Worm (Caenorhabditis elegans) whole organism, L2 larva: ENCODE results near the gene suex-2.

Source experiments
- F13H6.1 ChIP-seq: sonication (generic microtip); optimal IDR thresholded peaks from 2 replicates; lab custom pipeline; 2016; ENCODE audit warnings: missing genetic modification characterization, missing compliant biosample characterization
- R02D3.7 ChIP-seq: fragments of 150-350 bp; optimal IDR thresholded peaks from 2 replicates; lab custom pipeline; 2014; ENCODE audit warnings: missing biosample characterization, missing genetic modification characterization
- Y55F3AM.14 ChIP-seq: fragments of 200-800 bp; sonication (Bioruptor generic); optimal IDR thresholded peaks from 2 replicates; lab custom pipeline; 2018; ENCODE audit warnings: mild to moderate bottlenecking, missing genetic modification characterization, missing compliant biosample characterization
- alr-1 ChIP-seq: fragments of 150-350 bp; optimal IDR thresholded peaks from 2 replicates; lab custom pipeline; 2014; ENCODE audit warnings: missing biosample characterization, missing genetic modification characterization
- aly-2 ChIP-seq: fragments of 150-350 bp; optimal IDR thresholded peaks from 2 replicates; lab custom pipeline; 2014; ENCODE audit warnings: missing biosample characterization, missing genetic modification characterization
- ama-1 ChIP-seq: fragments of 150-350 bp; optimal IDR thresholded peaks from 2 replicates; lab custom pipeline; 2018; ENCODE audit warnings: inconsistent platforms
- blmp-1 ChIP-seq: sonication (generic microtip); optimal IDR thresholded peaks from 2 replicates; lab custom pipeline; 2017; ENCODE audit warnings: missing genetic modification characterization, mild to moderate bottlenecking, missing compliant biosample characterization, antibody characterized with exemption, moderate library complexity; ENCODE audit not compliant: insufficient read depth
- ceh-16 ChIP-seq: fragments of 150-350 bp; optimal IDR thresholded peaks from 2 replicates; lab custom pipeline; 2014; ENCODE audit warnings: missing biosample characterization, missing genetic modification characterization
- crh-2 ChIP-seq: sonication (generic microtip); optimal IDR thresholded peaks from 2 replicates; lab custom pipeline; 2017; ENCODE audit warnings: missing biosample characterization, missing genetic modification characterization
- egl-27 ChIP-seq: sonication (generic microtip); optimal IDR thresholded peaks from 3 replicates; lab custom pipeline; 2017; ENCODE audit warnings: missing biosample characterization, missing genetic modification reagents, missing genetic modification characterization
- elt-1 ChIP-seq: fragments of 150-350 bp; optimal IDR thresholded peaks from 2 replicates; lab custom pipeline; 2014; ENCODE audit warnings: missing biosample characterization, missing genetic modification characterization
- elt-3 ChIP-seq: sonication (generic microtip); optimal IDR thresholded peaks from 2 replicates; lab custom pipeline; 2017; ENCODE audit warnings: missing biosample characterization, missing genetic modification characterization
- fos-1 ChIP-seq: fragments of 150-350 bp; optimal IDR thresholded peaks from 2 replicates; lab custom pipeline; 2014; ENCODE audit warnings: missing biosample characterization, missing genetic modification characterization
- gmeb-1 ChIP-seq: fragments of 150-350 bp; optimal IDR thresholded peaks from 2 replicates; lab custom pipeline; 2014; ENCODE audit warnings: missing biosample characterization, missing genetic modification characterization
- lin-13 ChIP-seq: fragments of 150-350 bp; optimal IDR thresholded peaks from 2 replicates; lab custom pipeline; 2014; ENCODE audit warnings: missing biosample characterization, missing genetic modification reagents, missing genetic modification characterization
- lin-39 ChIP-seq: fragments of 150-350 bp; optimal IDR thresholded peaks from 2 replicates; lab custom pipeline; 2014; ENCODE audit warnings: missing biosample characterization, missing genetic modification reagents, missing genetic modification characterization
- lsy-2 ChIP-seq, 2 experiments: fragments of 150-350 bp in 1 of 2; sonication (generic microtip) in 1 of 2; optimal IDR thresholded peaks; 2 replicates each; lab custom pipeline; 2014 to 2017; ENCODE audit warnings: missing biosample characterization in 2 of 2, missing genetic modification characterization in 2 of 2
- mbf-1 ChIP-seq: sonication (generic microtip); optimal IDR thresholded peaks from 2 replicates; lab custom pipeline; 2017; ENCODE audit warnings: missing biosample characterization, missing genetic modification characterization
- mdl-1 ChIP-seq, 2 experiments: fragments of 150-350 bp in 1 of 2; sonication (generic microtip) in 1 of 2; optimal IDR thresholded peaks; 2 replicates each; lab custom pipeline; 2017; ENCODE audit warnings: missing biosample characterization in 2 of 2, missing genetic modification characterization in 2 of 2
- nhr-10 ChIP-seq: sonication (generic microtip); optimal IDR thresholded peaks from 2 replicates; lab custom pipeline; 2017; ENCODE audit warnings: missing biosample characterization, missing genetic modification characterization
- nhr-11 ChIP-seq: fragments of 150-350 bp; optimal IDR thresholded peaks from 2 replicates; lab custom pipeline; 2014; ENCODE audit warnings: missing biosample characterization, missing genetic modification characterization
- nhr-21 ChIP-seq: fragments of 150-350 bp; optimal IDR thresholded peaks from 2 replicates; lab custom pipeline; 2014; ENCODE audit warnings: missing biosample characterization, missing genetic modification characterization
- nhr-23 ChIP-seq: fragments of 150-350 bp; optimal IDR thresholded peaks from 2 replicates; lab custom pipeline; 2014; ENCODE audit warnings: missing biosample characterization, missing genetic modification reagents, missing genetic modification characterization
- nhr-237 ChIP-seq: fragments of 150-350 bp; optimal IDR thresholded peaks from 2 replicates; lab custom pipeline; 2014; ENCODE audit warnings: missing biosample characterization, missing genetic modification characterization
- nhr-6 ChIP-seq: fragments of 150-350 bp; optimal IDR thresholded peaks from 2 replicates; lab custom pipeline; 2014; ENCODE audit warnings: missing biosample characterization, missing genetic modification characterization
- nhr-77 ChIP-seq: fragments of 150-350 bp; optimal IDR thresholded peaks from 2 replicates; lab custom pipeline; 2014; ENCODE audit warnings: missing biosample characterization, missing genetic modification characterization
- peb-1 ChIP-seq: fragments of 150-350 bp; optimal IDR thresholded peaks from 2 replicates; lab custom pipeline; 2014; ENCODE audit warnings: missing biosample characterization, missing genetic modification characterization
- sma-9 ChIP-seq, 2 experiments: fragments of 150-350 bp in 1 of 2; sonication (generic microtip) in 1 of 2; optimal IDR thresholded peaks; 2 replicates each; lab custom pipeline; 2014 to 2016; ENCODE audit warnings: missing genetic modification characterization in 2 of 2, mild to moderate bottlenecking in 1 of 2, missing biosample characterization in 1 of 2, missing compliant biosample characterization in 1 of 2, missing genetic modification reagents in 1 of 2, moderate library complexity in 1 of 2
- snpc-4 ChIP-seq: fragments of 150-350 bp; optimal IDR thresholded peaks from 2 replicates; lab custom pipeline; 2014; ENCODE audit warnings: missing biosample characterization, missing genetic modification characterization
- unc-39 ChIP-seq: fragments of 150-350 bp; optimal IDR thresholded peaks from 2 replicates; lab custom pipeline; 2014; ENCODE audit warnings: missing biosample characterization, missing genetic modification characterization
- unc-55 ChIP-seq: fragments of 150-350 bp; sonication (generic microtip); optimal IDR thresholded peaks from 3 replicates; lab custom pipeline; 2014; ENCODE audit warnings: missing biosample characterization, missing genetic modification reagents, missing genetic modification characterization
- unc-62 ChIP-seq: fragments of 150-350 bp; optimal IDR thresholded peaks from 2 replicates; lab custom pipeline; 2014; ENCODE audit warnings: missing biosample characterization, missing genetic modification reagents, missing genetic modification characterization
- zag-1 ChIP-seq: fragments of 150-350 bp; optimal IDR thresholded peaks from 2 replicates; lab custom pipeline; 2014; ENCODE audit warnings: missing biosample characterization, missing genetic modification characterization

The suex-2 gene

DNA sequence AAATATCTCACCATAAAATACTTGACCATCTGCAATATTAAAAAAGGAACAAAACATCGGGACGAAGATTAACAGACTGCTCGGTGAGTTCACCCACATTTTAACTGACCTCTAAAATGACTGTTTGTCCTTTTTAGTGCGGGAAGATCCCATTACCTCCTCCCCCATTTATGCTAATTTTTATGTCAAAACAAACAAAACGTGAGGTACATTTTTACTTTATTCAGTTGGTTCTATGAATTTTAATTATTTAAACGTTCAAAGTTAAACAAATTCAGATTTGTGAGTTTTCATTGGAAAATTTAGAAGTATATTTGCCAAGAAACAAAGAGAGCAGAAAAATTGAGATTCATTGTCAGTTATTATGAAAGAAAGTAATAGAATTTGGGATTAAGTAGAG lies 34.5 kb downstream of the suex-2 start, which contains the start of gene C53D6.8:
TSS of gene C53D6.8 (minus strand) at position 101 of the 400 bp plus-strand sequence.
- TF ChIP-seq lsy-2 (tag; optimal IDR thresholded peaks at IDR 0.05; lab: Kevin White, UChicago) (no peak), unc-62 (GFP tag; lab: Kevin White, UChicago) (no peak), sma-9 (GFP tag; optimal IDR thresholded peaks at IDR 0.05; lab: Kevin White, UChicago) (no peak), sma-9 (tag; optimal IDR thresholded peaks at IDR 0.05; lab: Kevin White, UChicago) (no peak), mdl-1 (tag; optimal IDR thresholded peaks at IDR 0.05; lab: Kevin White, UChicago) (no peak), nhr-10 (no peak), Y55F3AM.14 (GFP tag; lab: Kevin White, UChicago) (no peak), aly-2 (tag; lab: Kevin White, UChicago) (no peak)
- TF ChIP-seq, all 48 proteins: peak for 0

DNA sequence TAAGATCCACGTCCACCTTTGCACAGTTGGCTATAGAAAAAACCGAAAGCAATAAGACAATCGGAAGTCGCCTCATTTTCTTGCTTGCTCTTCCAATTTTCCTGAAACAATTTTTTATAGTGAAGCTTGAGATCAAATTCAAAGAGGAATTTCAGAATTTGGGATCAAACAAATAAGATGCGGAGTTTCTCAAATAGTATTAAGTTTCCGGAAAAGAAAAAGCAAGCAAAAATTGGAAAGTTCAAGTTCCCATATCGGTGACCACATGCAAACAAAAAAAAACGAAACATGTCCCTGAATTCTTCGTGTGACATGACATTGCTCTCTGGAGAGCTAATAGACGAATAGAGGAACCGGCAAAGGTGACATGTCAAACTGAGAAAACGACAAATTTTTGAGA lies 37.2 kb downstream of the suex-2 start, which contains the start of gene unc-129:
TSS of gene unc-129 (minus strand) at position 101 of the 400 bp plus-strand sequence.
- no peak for TF ChIP-seq nhr-237 (tag; lab: Kevin White, UChicago)
- no peak for TF ChIP-seq nhr-21 (tag; lab: Kevin White, UChicago)
- TF ChIP-seq aly-2 (tag; lab: Kevin White, UChicago), result no peak
- TF ChIP-seq gmeb-1 (tag; lab: Kevin White, UChicago), result no peak
- no peak for TF ChIP-seq nhr-6 (tag; lab: Kevin White, UChicago)
- TF ChIP-seq blmp-1, result no peak
- TF ChIP-seq F13H6.1 (tag; lab: Kevin White, UChicago), result no peak
- no peak for TF ChIP-seq alr-1 (tag; lab: Kevin White, UChicago)
- no peak for TF ChIP-seq peb-1 (tag; lab: Kevin White, UChicago)
- no peak for TF ChIP-seq ceh-16 (tag; lab: Kevin White, UChicago)
- no peak for TF ChIP-seq lin-39 (tag; lab: Kevin White, UChicago)
- TF ChIP-seq nhr-11 (tag; lab: Kevin White, UChicago), result no peak
- TF ChIP-seq elt-3 (tag; lab: Kevin White, UChicago), result no peak
- TF ChIP-seq lin-13 (GFP tag; lab: Kevin White, UChicago), result no peak
- TF ChIP-seq unc-55 (GFP tag; lab: Kevin White, UChicago), result no peak
- TF ChIP-seq Y55F3AM.14 (GFP tag; lab: Kevin White, UChicago), result no peak
- TF ChIP-seq zag-1 (tag; lab: Kevin White, UChicago), result no peak
- no peak for TF ChIP-seq nhr-77 (tag; lab: Kevin White, UChicago)
- TF ChIP-seq, all 48 proteins: peak for 0

DNA sequence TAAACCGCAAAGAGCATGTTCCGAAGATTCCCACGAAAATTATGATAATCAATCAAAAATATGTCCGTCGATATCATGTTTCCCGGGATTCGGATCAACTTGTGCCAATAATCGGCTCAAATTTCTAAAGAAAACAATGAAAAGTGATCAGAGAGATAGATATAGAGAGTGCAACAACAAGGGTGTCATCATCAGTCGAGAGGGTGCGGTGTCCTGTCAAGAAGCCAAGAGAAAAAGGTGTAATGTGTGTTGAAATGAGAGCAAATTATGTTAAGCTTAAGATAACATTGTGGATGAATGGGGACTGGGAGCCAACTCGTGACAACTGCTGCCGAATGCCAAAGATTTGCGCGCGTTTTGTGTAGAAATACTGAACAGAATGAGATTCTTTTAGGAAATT lies 39.9 kb downstream of the suex-2 start:
- peak; percentile 8 for TF ChIP-seq F13H6.1 (tag; lab: Kevin White, UChicago)
- no peak for TF ChIP-seq ceh-16 (tag; lab: Kevin White, UChicago)
- no peak for TF ChIP-seq ama-1 (lab: Kevin White, UChicago)
- TF ChIP-seq R02D3.7, result no peak
- TF ChIP-seq sma-9 (GFP tag; optimal IDR thresholded peaks at IDR 0.05; lab: Kevin White, UChicago), result peak; percentile 14
- TF ChIP-seq sma-9 (tag; optimal IDR thresholded peaks at IDR 0.05; lab: Kevin White, UChicago), result no peak
- TF ChIP-seq nhr-23 (tag; lab: Kevin White, UChicago), result no peak
- no peak for TF ChIP-seq alr-1 (tag; lab: Kevin White, UChicago)

DNA sequence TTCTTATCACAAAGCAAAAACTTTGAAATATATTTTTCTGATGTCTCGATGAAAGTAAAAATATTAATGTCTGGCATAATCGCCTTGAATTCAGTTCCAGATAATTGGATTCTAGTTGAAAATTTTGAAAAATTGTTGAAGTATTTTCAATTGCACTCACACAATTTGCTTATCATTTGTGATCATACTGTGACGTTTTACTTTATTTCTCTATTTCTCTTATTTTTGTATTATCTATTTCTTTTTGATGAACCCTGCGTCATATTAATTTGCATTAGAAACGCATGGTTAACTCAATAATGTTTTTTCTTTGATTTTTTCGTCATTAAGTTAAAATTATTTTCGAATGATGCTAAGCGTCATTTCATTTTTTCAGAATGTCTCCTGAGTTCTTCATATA lies 42.2 kb downstream of the suex-2 start, which contains the start of gene C53D6.11:
TSS of gene C53D6.11 (plus strand) at position 328 of the 400 bp plus-strand sequence.
- peak; percentile 59 for TF ChIP-seq crh-2
- TF ChIP-seq fos-1 (tag; lab: Kevin White, UChicago), result peak; percentile 71
- TF ChIP-seq snpc-4 (tag; lab: Kevin White, UChicago), result no peak
- no peak for TF ChIP-seq nhr-21 (tag; lab: Kevin White, UChicago)

DNA sequence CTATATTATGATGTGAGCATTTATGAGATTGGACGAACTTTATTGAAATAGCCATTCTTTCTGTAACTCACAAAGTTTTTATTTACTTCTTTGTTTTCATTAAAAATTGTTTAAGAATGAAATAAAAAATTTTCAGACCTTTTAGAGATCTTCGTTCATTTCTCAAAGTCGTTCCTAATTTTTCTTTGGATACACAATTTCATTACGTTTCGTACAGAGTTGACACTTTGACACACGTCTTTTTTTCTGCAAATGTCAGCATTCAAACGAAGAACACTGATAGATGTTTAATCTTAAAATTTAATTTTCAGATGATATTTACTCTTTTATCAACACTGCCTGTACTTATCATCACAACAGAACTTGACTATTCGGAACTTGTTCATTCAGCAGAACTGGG lies 48.4 kb downstream of the suex-2 start, which contains the start of gene acc-2:
TSS of gene acc-2 (plus strand) at position 301 of the 400 bp plus-strand sequence.
- TF ChIP-seq elt-1 (tag; lab: Kevin White, UChicago), result no peak
- TF ChIP-seq unc-39 (tag; lab: Kevin White, UChicago), result no peak
- TF ChIP-seq nhr-6 (tag; lab: Kevin White, UChicago), result no peak
- no peak for TF ChIP-seq mbf-1 (tag; lab: Kevin White, UChicago)
- no peak for TF ChIP-seq mdl-1 (tag; optimal IDR thresholded peaks at IDR 0.05; lab: Kevin White, UChicago)
- TF ChIP-seq egl-27 (tag; lab: Kevin White, UChicago), result no peak
